Fruit fly (Drosophila melanogaster) whole organism, embryonic: ENCODE data around the gene CG43333.

Experiments
- Blimp-1 ChIP-seq: fragments of 200-800 bp; sonication (Bioruptor generic); optimal IDR thresholded peaks from 3 replicates; lab custom pipeline; 2018; ENCODE audit warnings: missing biosample characterization, missing genetic modification characterization, mild to moderate bottlenecking, moderate library complexity, missing genetic modification reagents
- Bteb2 ChIP-seq: fragments of 200-800 bp; sonication (Bioruptor generic); optimal IDR thresholded peaks from 2 replicates; lab custom pipeline; 2016; ENCODE audit warnings: missing biosample characterization, missing genetic modification characterization
- CG10565 ChIP-seq: fragments of 200-800 bp; sonication (Bioruptor generic); optimal IDR thresholded peaks from 3 replicates; lab custom pipeline; 2016; ENCODE audit warnings: missing biosample characterization, mild to moderate bottlenecking, missing genetic modification characterization
- CG11504 ChIP-seq: fragments of 200-800 bp; sonication (Bioruptor generic); optimal IDR thresholded peaks from 3 replicates; lab custom pipeline; 2019; ENCODE audit warnings: missing biosample characterization, mild to moderate bottlenecking, missing genetic modification characterization, moderate library complexity
- CG12391 ChIP-seq: fragments of 200-800 bp; sonication (Bioruptor generic); optimal IDR thresholded peaks from 3 replicates; lab custom pipeline; 2018; ENCODE audit warnings: missing biosample characterization, mild to moderate bottlenecking, missing genetic modification characterization, moderate library complexity
- CG13624 ChIP-seq: fragments of 200-800 bp; sonication (Bioruptor generic); optimal IDR thresholded peaks from 2 replicates; lab custom pipeline; 2016; ENCODE audit warnings: missing biosample characterization, missing genetic modification characterization
- CG15269 ChIP-seq: fragments of 200-800 bp; sonication (Bioruptor generic); optimal IDR thresholded peaks from 2 replicates; lab custom pipeline; 2018; ENCODE audit warnings: missing biosample characterization, mild to moderate bottlenecking, missing genetic modification characterization, moderate library complexity
- CG16813 ChIP-seq: fragments of 200-800 bp; sonication (Bioruptor generic); IDR thresholded peaks from 3 replicates; pipeline ENCODE4 v1.3.6; 2022; ENCODE audit warnings: missing biosample characterization, missing genetic modification characterization; ENCODE audit not compliant: partially characterized antibody
- CG17829 ChIP-seq: fragments of 200-800 bp; optimal IDR thresholded peaks from 2 replicates; lab custom pipeline; 2019; ENCODE audit warnings: missing biosample characterization, mild to moderate bottlenecking, missing genetic modification characterization, moderate library complexity
- CG30403 ChIP-seq: fragments of 200-800 bp; sonication (Bioruptor generic); optimal IDR thresholded peaks from 3 replicates; lab custom pipeline; 2016; ENCODE audit warnings: missing biosample characterization, missing genetic modification characterization
- CG32767 ChIP-seq: fragments of 200-800 bp; sonication (Bioruptor generic); IDR thresholded peaks from 2 replicates; pipeline ENCODE4 v1.3.6; 2022; ENCODE audit warnings: missing biosample characterization, missing genetic modification characterization
- CG3995 ChIP-seq: fragments of 200-800 bp; sonication (Bioruptor generic); optimal IDR thresholded peaks from 3 replicates; lab custom pipeline; 2016; ENCODE audit warnings: missing biosample characterization, missing genetic modification characterization
- CG42726 ChIP-seq: fragments of 200-800 bp; sonication (Bioruptor generic); IDR thresholded peaks from 2 replicates; pipeline ENCODE4 v1.3.6; 2022; ENCODE audit warnings: missing biosample characterization, missing genetic modification characterization; ENCODE audit not compliant: partially characterized antibody
- CG4730 ChIP-seq: fragments of 200-800 bp; sonication (Bioruptor generic); IDR thresholded peaks from 2 replicates; pipeline ENCODE4 v1.3.6; 2022; ENCODE audit warnings: missing biosample characterization, missing genetic modification characterization
- CG8089 ChIP-seq: fragments of 200-800 bp; sonication (Bioruptor generic); optimal IDR thresholded peaks from 3 replicates; lab custom pipeline; 2016; ENCODE audit warnings: missing biosample characterization, missing genetic modification characterization
- CG8944 ChIP-seq: fragments of 200-800 bp; sonication (Bioruptor generic); optimal IDR thresholded peaks from 3 replicates; lab custom pipeline; 2016; ENCODE audit warnings: missing biosample characterization, missing genetic modification characterization
- CG9727 ChIP-seq: fragments of 200-800 bp; sonication (Bioruptor generic); optimal IDR thresholded peaks from 3 replicates; lab custom pipeline; 2017; ENCODE audit warnings: missing biosample characterization, mild to moderate bottlenecking, missing genetic modification characterization
- E2f2 ChIP-seq: fragments of 200-800 bp; sonication (Bioruptor generic); IDR thresholded peaks from 2 replicates; pipeline ENCODE4 v1.3.6; 2022; ENCODE audit warnings: missing biosample characterization, missing genetic modification characterization
- Ets65A ChIP-seq: fragments of 200-800 bp; sonication (Bioruptor generic); peaks from one replicate; lab custom pipeline; 2016; ENCODE audit warnings: missing biosample characterization, missing genetic modification characterization
- Ets97D ChIP-seq: fragments of 200-800 bp; sonication (Bioruptor generic); optimal IDR thresholded peaks from 3 replicates; lab custom pipeline; 2016; ENCODE audit warnings: missing biosample characterization, missing genetic modification characterization
- Hey ChIP-seq: fragments of 200-800 bp; sonication (Bioruptor generic); optimal IDR thresholded peaks from 3 replicates; lab custom pipeline; 2018; ENCODE audit warnings: missing biosample characterization, mild to moderate bottlenecking, missing genetic modification characterization
- Hr3 ChIP-seq: fragments of 200-800 bp; sonication (Bioruptor generic); optimal IDR thresholded peaks from 3 replicates; lab custom pipeline; 2016; ENCODE audit warnings: missing biosample characterization, missing genetic modification characterization
- MBD-R2 ChIP-seq: fragments of 200-800 bp; sonication (Bioruptor generic); IDR thresholded peaks from 2 replicates; pipeline ENCODE4 v1.3.6; 2022; ENCODE audit warnings: missing biosample characterization, missing genetic modification characterization
- MESR4 ChIP-seq: fragments of 200-800 bp; sonication (Bioruptor generic); optimal IDR thresholded peaks from 2 replicates; lab custom pipeline; 2018; ENCODE audit warnings: missing biosample characterization, mild to moderate bottlenecking, missing genetic modification characterization, moderate library complexity
- Mad ChIP-seq: fragments of 200-800 bp; sonication (Bioruptor generic); optimal IDR thresholded peaks from 2 replicates; lab custom pipeline; 2016; ENCODE audit warnings: missing biosample characterization, missing genetic modification characterization
- PHDP ChIP-seq: fragments of 200-800 bp; sonication (Bioruptor generic); optimal IDR thresholded peaks from 3 replicates; lab custom pipeline; 2018; ENCODE audit warnings: missing biosample characterization, mild to moderate bottlenecking, missing genetic modification characterization, moderate library complexity
- Pdp1 ChIP-seq, 2 experiments: fragments of 200-800 bp; sonication (Bioruptor generic); optimal IDR thresholded peaks; 3 replicates each; lab custom pipeline; 2016; ENCODE audit warnings: missing biosample characterization in 2 of 2, missing genetic modification characterization in 2 of 2, mild to moderate bottlenecking in 1 of 2, moderate library complexity in 1 of 2
- Six4 ChIP-seq: fragments of 200-800 bp; sonication (Bioruptor generic); optimal IDR thresholded peaks from 2 replicates; lab custom pipeline; 2016; ENCODE audit warnings: missing biosample characterization, missing genetic modification characterization
- Ssrp ChIP-seq: fragments of 200-800 bp; sonication (Bioruptor generic); optimal IDR thresholded peaks from 2 replicates; lab custom pipeline; 2018; ENCODE audit warnings: missing biosample characterization, mild to moderate bottlenecking, missing genetic modification characterization, moderate library complexity
- abd-A ChIP-seq: fragments of 200-800 bp; sonication (Bioruptor generic); optimal IDR thresholded peaks from 3 replicates; lab custom pipeline; 2019; ENCODE audit warnings: missing biosample characterization, mild to moderate bottlenecking, missing genetic modification characterization, moderate library complexity
- az2 ChIP-seq: fragments of 200-800 bp; sonication (Bioruptor generic); optimal IDR thresholded peaks from 3 replicates; lab custom pipeline; 2016; ENCODE audit warnings: missing biosample characterization, missing genetic modification characterization
- ci ChIP-seq: fragments of 200-800 bp; sonication (Bioruptor generic); IDR thresholded peaks from 3 replicates; pipeline ENCODE4 v1.3.6; 2022; ENCODE audit warnings: missing biosample characterization, missing genetic modification characterization
- dimm ChIP-seq: fragments of 200-800 bp; sonication (Bioruptor generic); IDR thresholded peaks from 2 replicates; pipeline ENCODE4 v1.3.6; 2022; ENCODE audit warnings: missing biosample characterization, missing genetic modification characterization
- dmrt99B ChIP-seq: fragments of 200-800 bp; sonication (Bioruptor generic); optimal IDR thresholded peaks from 2 replicates; lab custom pipeline; 2018; ENCODE audit warnings: missing biosample characterization, mild to moderate bottlenecking, missing genetic modification characterization, moderate library complexity
- eve ChIP-seq, 2 experiments: fragments of >200 bp; optimal IDR thresholded peaks; 2 replicates each; lab custom pipeline; 2017; ENCODE audit warnings: missing biosample characterization in 2 of 2, missing genetic modification characterization in 2 of 2
- grn ChIP-seq: fragments of 200-800 bp; sonication (Bioruptor generic); optimal IDR thresholded peaks from 3 replicates; lab custom pipeline; 2017; ENCODE audit warnings: missing biosample characterization, missing genetic modification characterization
- her ChIP-seq: fragments of 200-800 bp; sonication (Bioruptor generic); optimal IDR thresholded peaks from 2 replicates; lab custom pipeline; 2016; ENCODE audit warnings: missing biosample characterization, missing genetic modification characterization
- kay ChIP-seq: fragments of 200-800 bp; sonication (Bioruptor generic); optimal IDR thresholded peaks from 2 replicates; lab custom pipeline; 2016; ENCODE audit warnings: missing biosample characterization, missing genetic modification characterization
- oc ChIP-seq: fragments of 200-800 bp; sonication (Bioruptor generic); optimal IDR thresholded peaks from 2 replicates; lab custom pipeline; 2018; ENCODE audit warnings: missing biosample characterization, mild to moderate bottlenecking, missing genetic modification characterization, moderate library complexity
- pho ChIP-seq: fragments of 200-800 bp; sonication (Bioruptor generic); optimal IDR thresholded peaks from 2 replicates; lab custom pipeline; 2016; ENCODE audit warnings: missing biosample characterization, missing genetic modification characterization
- pnt ChIP-seq: fragments of 200-800 bp; sonication (Bioruptor generic); optimal IDR thresholded peaks from 3 replicates; lab custom pipeline; 2016; ENCODE audit warnings: missing biosample characterization, missing genetic modification characterization
- pzg ChIP-seq: fragments of 200-800 bp; sonication (Bioruptor generic); optimal IDR thresholded peaks from 3 replicates; lab custom pipeline; 2018; ENCODE audit warnings: missing biosample characterization, mild to moderate bottlenecking, missing genetic modification characterization, moderate library complexity
- repo ChIP-seq: fragments of 200-800 bp; sonication (Bioruptor generic); optimal IDR thresholded peaks from 2 replicates; lab custom pipeline; 2016; ENCODE audit warnings: missing biosample characterization, missing genetic modification characterization
- sd ChIP-seq: fragments of 200-800 bp; sonication (Bioruptor generic); optimal IDR thresholded peaks from 3 replicates; lab custom pipeline; 2018; ENCODE audit warnings: missing biosample characterization, mild to moderate bottlenecking, missing genetic modification characterization, moderate library complexity
- shn ChIP-seq: fragments of 200-800 bp; sonication (Bioruptor generic); optimal IDR thresholded peaks from 3 replicates; lab custom pipeline; 2016; ENCODE audit warnings: missing biosample characterization, missing genetic modification characterization
- tgo ChIP-seq: fragments of 200-800 bp; sonication (Bioruptor generic); IDR thresholded peaks from 3 replicates; pipeline ENCODE4 v1.3.6; 2022; ENCODE audit warnings: missing biosample characterization, missing genetic modification characterization
- tin ChIP-seq: fragments of 200-800 bp; sonication (Bioruptor generic); optimal IDR thresholded peaks from 3 replicates; lab custom pipeline; 2016; ENCODE audit warnings: missing biosample characterization, missing genetic modification characterization
- trem ChIP-seq: fragments of 200-800 bp; optimal IDR thresholded peaks from 3 replicates; lab custom pipeline; 2019; ENCODE audit warnings: missing biosample characterization, mild to moderate bottlenecking, missing genetic modification characterization, moderate library complexity

CG43333 gene

dm6 chr2L:14169653-14170052 is 10.8 kb downstream of the CG43333 start:
- peak; percentile 98 for TF ChIP-seq Blimp-1 (GFP tag; lab: Kevin White, UChicago)
- TF ChIP-seq CG17829: no peak
- no peak for TF ChIP-seq PHDP (tag; lab: Kevin White, UChicago)
- TF ChIP-seq oc (tag; lab: Kevin White, UChicago): peak; percentile 23
- TF ChIP-seq sd: peak; percentile 87
- peak in 1 of 2 experiments; percentile 27 for TF ChIP-seq Pdp1 (GFP tag; optimal IDR thresholded peaks at IDR 0.05; lab: Kevin White, UChicago)
- no peak for TF ChIP-seq dimm
- peak in 1 of 2 experiments; percentile 15 for TF ChIP-seq eve (GFP tag; optimal IDR thresholded peaks at IDR 0.05; lab: Kevin White, UChicago)
- TF ChIP-seq abd-A (tag; lab: Kevin White, UChicago): peak; percentile 44

dm6 chr2L:14163122-14163521 is 17.4 kb downstream of the CG43333 start, which contains the start of gene CG43332:
TSS of gene CG43332 (minus strand) at chr2L:14163222.
- TF ChIP-seq MBD-R2 (GFP tag; lab: Robert Waterston, UW) (no peak), kay (GFP tag; lab: Kevin White, UChicago) (no peak), CG9727 (GFP tag; lab: Kevin White, UChicago) (no peak), CG8089 (GFP tag; lab: Kevin White, UChicago) (no peak), her (no peak), pho (GFP tag; lab: Kevin White, UChicago) (no peak), Ssrp (tag; lab: Kevin White, UChicago) (no peak), shn (GFP tag; lab: Kevin White, UChicago) (no peak)

dm6 chr2L:14160887-14161286 is 19.6 kb downstream of the CG43333 start:
- TF ChIP-seq Ets65A (peak; percentile 78), Bteb2 (no peak), tin (GFP tag; lab: Kevin White, UChicago) (peak; percentile 10), CG11504 (tag; lab: Kevin White, UChicago) (peak; percentile 56), Six4 (GFP tag; lab: Kevin White, UChicago) (no peak), CG3995 (GFP tag; lab: Kevin White, UChicago) (no peak), CG30403 (GFP tag; lab: Kevin White, UChicago) (no peak), az2 (peak; percentile 2), CG42726 (GFP tag; lab: Robert Waterston, UW) (peak; percentile 79), grn (no peak), Ets97D (GFP tag; lab: Kevin White, UChicago) (peak; percentile 13), pnt (GFP tag; lab: Kevin White, UChicago) (peak; percentile 33), ci (GFP tag; lab: Robert Waterston, UW) (0 out of 3 replicates have a peak, but pooled peaks have one; percentile 32), CG8944 (peak; percentile 16), trem (tag; lab: Kevin White, UChicago) (peak; percentile 38), dmrt99B (tag; lab: Kevin White, UChicago) (no peak), repo (GFP tag; lab: Kevin White, UChicago) (no peak), pzg (GFP tag; lab: Kevin White, UChicago) (no peak), CG4730 (GFP tag; lab: Robert Waterston, UW) (no peak), CG32767 (GFP tag; lab: Robert Waterston, UW) (no peak), CG13624 (GFP tag; lab: Kevin White, UChicago) (no peak), CG10565 (GFP tag; lab: Kevin White, UChicago) (no peak), Hey (no peak), Hr3 (peak; percentile 30), MESR4 (GFP tag; lab: Kevin White, UChicago) (no peak), CG16813 (GFP tag; lab: Robert Waterston, UW) (peak; percentile 62; the same call in 2 of the 3 replicates), CG12391 (tag; lab: Kevin White, UChicago) (no peak), tgo (GFP tag; lab: Robert Waterston, UW) (no peak), pho (GFP tag; lab: Kevin White, UChicago) (no peak), E2f2 (GFP tag; lab: Robert Waterston, UW) (0 out of 2 replicates have a peak, but pooled peaks have one; percentile 7), CG15269 (tag; lab: Kevin White, UChicago) (no peak), Mad (GFP tag; lab: Kevin White, UChicago) (no peak)
